Fruit fly (Drosophila melanogaster): Measurements from ENCODE around the gene sd.

DNA sequence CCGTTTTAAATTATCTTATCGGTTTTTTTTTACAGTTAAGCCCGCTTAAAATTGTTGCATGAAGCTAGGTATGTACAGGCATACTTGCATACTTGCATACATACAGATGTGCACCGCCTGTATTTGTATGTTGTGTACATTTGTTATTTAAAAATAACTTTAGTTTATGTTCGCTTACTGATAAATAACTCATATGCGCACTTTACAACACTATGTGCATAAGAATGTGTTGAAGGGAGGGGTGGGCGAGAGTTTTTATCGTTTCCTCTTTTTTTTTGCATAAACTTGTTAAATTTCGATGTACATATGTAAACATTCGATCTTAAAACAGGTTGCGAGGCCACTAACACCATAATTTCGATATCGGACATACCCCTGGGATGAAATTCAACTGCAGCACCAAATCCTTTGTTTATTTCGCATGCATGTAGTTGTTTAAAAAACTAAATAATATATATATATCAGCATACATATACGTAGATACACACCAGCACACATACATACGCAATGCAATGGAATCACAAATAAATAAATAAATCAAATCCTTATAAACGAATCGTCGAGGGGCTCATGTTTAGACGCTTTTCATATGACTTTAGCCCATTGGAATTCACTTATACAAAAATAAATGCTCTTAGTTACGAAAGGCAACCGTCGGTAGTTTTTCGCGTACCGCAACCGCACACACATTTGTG is 44.3 kb upstream of the sd start:
- TF ChIP-seq Clk (GFP tag; optimal IDR thresholded peaks at IDR 0.05), result no peak
- no peak for TF ChIP-seq cic (GFP tag; optimal IDR thresholded peaks at IDR 0.05)
- no peak for TF ChIP-seq bab1 (GFP tag; optimal IDR thresholded peaks at IDR 0.05)
- TF ChIP-seq CG12768 (GFP tag; optimal IDR thresholded peaks at IDR 0.05), result no peak
- no peak for TF ChIP-seq Mnt (GFP tag; optimal IDR thresholded peaks at IDR 0.05)
- no peak for TF ChIP-seq Crg-1 (GFP tag; optimal IDR thresholded peaks at IDR 0.05)
- no peak for TF ChIP-seq CG5204 (GFP tag; optimal IDR thresholded peaks at IDR 0.05)
- TF ChIP-seq cnc (optimal IDR thresholded peaks at IDR 0.05), result no peak
- no peak for TF ChIP-seq CG11617 (GFP tag; optimal IDR thresholded peaks at IDR 0.05)
- no peak for TF ChIP-seq Hr96 (GFP tag; optimal IDR thresholded peaks at IDR 0.05)
- TF ChIP-seq toe (GFP tag; optimal IDR thresholded peaks at IDR 0.05), result no peak
- TF ChIP-seq kay (GFP tag; ENCODE audit: borderline replicate concordance), result no peak
- TF ChIP-seq CG1620 (GFP tag; optimal IDR thresholded peaks at IDR 0.05), result no peak
- TF ChIP-seq CG33017 (tag; optimal IDR thresholded peaks at IDR 0.05), result no peak

Data from whole organism, adult.